Fruit fly (Drosophila melanogaster) whole organism, prepupa: ENCODE data around the gene PVRAP.

Source experiments
- CG10631 ChIP-seq: fragments of 200-800 bp; sonication (Bioruptor generic); optimal IDR thresholded peaks from 2 replicates; lab custom pipeline; 2016; ENCODE audit warnings: missing biosample characterization, missing genetic modification characterization
- CG11762 ChIP-seq: fragments of 200-800 bp; sonication (Bioruptor generic); optimal IDR thresholded peaks from 3 replicates; lab custom pipeline; 2016; ENCODE audit warnings: missing biosample characterization, missing genetic modification characterization; ENCODE audit not compliant: insufficient read depth
- CG11902 ChIP-seq: fragments of 200-800 bp; sonication (Bioruptor generic); optimal IDR thresholded peaks from 3 replicates; lab custom pipeline; 2016; ENCODE audit warnings: missing biosample characterization, missing genetic modification characterization
- CG1621 ChIP-seq: fragments of 200-800 bp; sonication (Bioruptor generic); optimal IDR thresholded peaks from 3 replicates; lab custom pipeline; 2018; ENCODE audit warnings: missing biosample characterization, mild to moderate bottlenecking, missing genetic modification characterization
- CG3032 ChIP-seq: fragments of 200-800 bp; optimal IDR thresholded peaks from 2 replicates; lab custom pipeline; 2019; ENCODE audit warnings: missing biosample characterization, mild to moderate bottlenecking, missing genetic modification characterization, moderate library complexity
- CG31627 ChIP-seq: fragments of 200-800 bp; sonication (Bioruptor generic); optimal IDR thresholded peaks from 3 replicates; lab custom pipeline; 2016; ENCODE audit warnings: missing biosample characterization, missing genetic modification characterization
- CG3919 ChIP-seq: fragments of 200-800 bp; sonication (Bioruptor generic); optimal IDR thresholded peaks from 3 replicates; lab custom pipeline; 2016; ENCODE audit warnings: missing biosample characterization, missing genetic modification characterization
- CG6276 ChIP-seq: fragments of 200-800 bp; sonication (Bioruptor generic); optimal IDR thresholded peaks from 2 replicates; lab custom pipeline; 2017; ENCODE audit warnings: missing biosample characterization, mild to moderate bottlenecking, missing genetic modification characterization
- CG6792 ChIP-seq: fragments of 200-800 bp; sonication (Bioruptor generic); optimal IDR thresholded peaks from 3 replicates; lab custom pipeline; 2016; ENCODE audit warnings: missing biosample characterization, missing genetic modification characterization
- CG6854 ChIP-seq: fragments of 200-800 bp; sonication (Bioruptor generic); optimal IDR thresholded peaks from 2 replicates; lab custom pipeline; 2017; ENCODE audit warnings: missing biosample characterization, mild to moderate bottlenecking, missing genetic modification characterization
- CG7368 ChIP-seq: fragments of 200-800 bp; sonication (Bioruptor generic); optimal IDR thresholded peaks from 3 replicates; lab custom pipeline; 2016; ENCODE audit warnings: missing biosample characterization, missing genetic modification characterization
- CG8119 ChIP-seq: fragments of 200-800 bp; sonication (Bioruptor generic); IDR thresholded peaks from 3 replicates; pipeline ENCODE4 v1.3.6; 2022; ENCODE audit warnings: missing biosample characterization, missing genetic modification characterization
- Eip78C ChIP-seq: fragments of 200-800 bp; sonication (Bioruptor generic); peaks from one replicate; lab custom pipeline; 2016; ENCODE audit warnings: missing biosample characterization, missing genetic modification characterization
- Eip93F ChIP-seq: fragments of 200-800 bp; sonication (Bioruptor generic); optimal IDR thresholded peaks from 2 replicates; lab custom pipeline; 2016; ENCODE audit warnings: missing biosample characterization, mild to moderate bottlenecking, missing genetic modification characterization
- Ets96B ChIP-seq: fragments of 200-800 bp; optimal IDR thresholded peaks from 2 replicates; lab custom pipeline; 2019; ENCODE audit warnings: missing biosample characterization, mild to moderate bottlenecking, missing genetic modification characterization, moderate library complexity
- Gug ChIP-seq: fragments of 200-800 bp; sonication (Bioruptor generic); IDR thresholded peaks from 2 replicates; pipeline ENCODE4 v1.3.6; 2022; ENCODE audit warnings: missing biosample characterization, missing genetic modification characterization
- Hr38 ChIP-seq: sonication (Bioruptor generic); optimal IDR thresholded peaks from 2 replicates; lab custom pipeline; 2016; ENCODE audit warnings: missing biosample characterization, missing genetic modification characterization
- Hr39 ChIP-seq: fragments of 200-800 bp; sonication (Bioruptor generic); optimal IDR thresholded peaks from 2 replicates; lab custom pipeline; 2016; ENCODE audit warnings: missing biosample characterization, missing genetic modification characterization
- Smox ChIP-seq: fragments of 200-800 bp; sonication (Bioruptor generic); optimal IDR thresholded peaks from 3 replicates; lab custom pipeline; 2016; ENCODE audit warnings: missing biosample characterization, missing genetic modification characterization
- Sox14 ChIP-seq: fragments of 200-800 bp; sonication (Bioruptor generic); optimal IDR thresholded peaks from 3 replicates; lab custom pipeline; 2016; ENCODE audit warnings: missing biosample characterization, missing genetic modification characterization
- Sox15 ChIP-seq: fragments of 200-800 bp; sonication (Bioruptor generic); optimal IDR thresholded peaks from 3 replicates; lab custom pipeline; 2016; ENCODE audit warnings: missing biosample characterization, missing genetic modification characterization
- achi ChIP-seq: fragments of 200-800 bp; sonication (Bioruptor generic); optimal IDR thresholded peaks from 3 replicates; lab custom pipeline; 2016; ENCODE audit warnings: missing biosample characterization, missing genetic modification characterization
- dsx ChIP-seq: fragments of 200-800 bp; optimal IDR thresholded peaks from 3 replicates; lab custom pipeline; 2019; ENCODE audit warnings: missing biosample characterization, mild to moderate bottlenecking, missing genetic modification characterization, moderate library complexity; ENCODE audit not compliant: poor library complexity, severe bottlenecking
- esn ChIP-seq: fragments of 200-800 bp; sonication (Bioruptor generic); optimal IDR thresholded peaks from 2 replicates; lab custom pipeline; 2016; ENCODE audit warnings: missing biosample characterization, mild to moderate bottlenecking, missing genetic modification characterization, moderate library complexity
- fd59A ChIP-seq: fragments of 200-800 bp; sonication (Bioruptor generic); optimal IDR thresholded peaks from 2 replicates; lab custom pipeline; 2017; ENCODE audit warnings: missing biosample characterization, mild to moderate bottlenecking, missing genetic modification characterization, missing genetic modification reagents
- fkh ChIP-seq: fragments of 200-800 bp; sonication (Bioruptor generic); optimal IDR thresholded peaks from 3 replicates; lab custom pipeline; 2017; ENCODE audit warnings: missing biosample characterization, mild to moderate bottlenecking, missing genetic modification characterization, moderate library complexity
- net ChIP-seq: fragments of 200-800 bp; sonication (Bioruptor generic); optimal IDR thresholded peaks from 3 replicates; lab custom pipeline; 2016; ENCODE audit warnings: missing biosample characterization, missing genetic modification characterization
- salr ChIP-seq, 2 experiments: fragments of 200-800 bp; sonication (Bioruptor generic); optimal IDR thresholded peaks; 3 replicates each; lab custom pipeline; 2016 to 2018; ENCODE audit warnings: missing biosample characterization in 2 of 2, missing genetic modification characterization in 2 of 2, mild to moderate bottlenecking in 1 of 2
- spab ChIP-seq: fragments of 200-800 bp; sonication (Bioruptor generic); optimal IDR thresholded peaks from 2 replicates; lab custom pipeline; 2017; ENCODE audit warnings: missing biosample characterization, mild to moderate bottlenecking, missing genetic modification characterization, missing genetic modification reagents
- svp ChIP-seq: fragments of 200-800 bp; sonication (Bioruptor generic); peaks from one replicate; lab custom pipeline; 2016; ENCODE audit warnings: missing biosample characterization, missing genetic modification characterization
- topi ChIP-seq: fragments of 200-800 bp; sonication (Bioruptor generic); optimal IDR thresholded peaks from 3 replicates; lab custom pipeline; 2016; ENCODE audit warnings: missing biosample characterization, missing genetic modification characterization
- vri ChIP-seq: fragments of 200-800 bp; sonication (Bioruptor generic); optimal IDR thresholded peaks from 3 replicates; lab custom pipeline; 2016; ENCODE audit warnings: missing biosample characterization, mild to moderate bottlenecking, missing genetic modification characterization

PVRAP gene

dm6 chr3L:6038720-6039205 is 41.8 kb downstream of the PVRAP start, which contains the start of gene Jon65Aiv:
TSS of gene Jon65Aiv (plus strand) at chr3L:6039155.
- TF ChIP-seq Eip78C (peak; percentile 9), CG1621 (tag; lab: Kevin White, UChicago) (no peak), CG3032 (no peak), CG6854 (no peak)

- no peak for TF ChIP-seq net
- peak; percentile 46 for TF ChIP-seq vri (GFP tag; lab: Kevin White, UChicago)
- TF ChIP-seq, all 60 proteins: peak for 1
These were observed 53.3 kb downstream of the PVRAP start, which contains the start of gene Jon65Aiii for dm6 chr3L:6050230-6050807. TSS of gene Jon65Aiii (plus strand) at chr3L:6050757.

- TF ChIP-seq Sox14 (no peak), vri (GFP tag; lab: Kevin White, UChicago) (peak; percentile 7)
These were observed 55.0 kb downstream of the PVRAP start, which contains the start of gene Jon65Aii for dm6 chr3L:6052021-6052420. TSS of gene Jon65Aii (plus strand) at chr3L:6052321.

dm6 chr3L:6054343-6054742 is 57.3 kb downstream of the PVRAP start, which contains the start of gene Jon65Ai:
TSS of gene Jon65Ai (minus strand) at chr3L:6054443.
- TF ChIP-seq CG11902 (GFP tag; lab: Kevin White, UChicago) (no peak), Ets96B (tag; lab: Kevin White, UChicago) (no peak), Sox15 (GFP tag; lab: Kevin White, UChicago) (no peak), Eip93F (GFP tag; lab: Kevin White, UChicago) (no peak), CG6792 (GFP tag; lab: Kevin White, UChicago) (no peak), CG8119 (GFP tag; lab: Robert Waterston, UW) (no peak), Hr39 (GFP tag; lab: Kevin White, UChicago) (no peak), spab (GFP tag; lab: Kevin White, UChicago) (no peak), vri (GFP tag; lab: Kevin White, UChicago) (no peak), Smox (GFP tag; lab: Kevin White, UChicago) (no peak), achi (GFP tag; lab: Kevin White, UChicago) (no peak), CG6276 (GFP tag; lab: Kevin White, UChicago) (no peak), dsx (GFP tag; lab: Kevin White, UChicago) (no peak), topi (GFP tag; lab: Kevin White, UChicago) (no peak), Gug (GFP tag; lab: Robert Waterston, UW) (no peak), Hr38 (no peak), svp (no peak), CG7368 (no peak), CG11762 (GFP tag; lab: Kevin White, UChicago) (no peak)

dm6 chr3L:6054803-6055202 is 57.8 kb downstream of the PVRAP start, which contains the start of gene tant:
TSS of gene tant (plus strand) at chr3L:6055136.
- peak; percentile 9 for TF ChIP-seq CG31627 (GFP tag; lab: Kevin White, UChicago)
- no peak for TF ChIP-seq CG6792 (GFP tag; lab: Kevin White, UChicago)
- no peak for TF ChIP-seq CG10631 (GFP tag; lab: Kevin White, UChicago)
- peak; percentile 88 for TF ChIP-seq fkh
- TF ChIP-seq fd59A: no peak
- TF ChIP-seq svp: peak; percentile 34
- peak; percentile 42 for TF ChIP-seq Sox14
- no peak for TF ChIP-seq CG3919 (GFP tag; lab: Kevin White, UChicago)
- TF ChIP-seq esn (GFP tag; lab: Kevin White, UChicago): peak; percentile 25
- no peak for TF ChIP-seq salr (GFP tag; optimal IDR thresholded peaks at IDR 0.05; lab: Kevin White, UChicago)
- TF ChIP-seq CG6854: no peak
- TF ChIP-seq CG11762 (GFP tag; lab: Kevin White, UChicago): no peak
